Worm (Caenorhabditis elegans) whole organism, L3 larva: Measurements from ENCODE around the gene srh-28.

Experiments used
- aly-2 ChIP-seq: fragments of 150-350 bp; optimal IDR thresholded peaks from 2 replicates; lab custom pipeline; 2014; ENCODE audit warnings: missing biosample characterization, missing genetic modification characterization
- elt-2 ChIP-seq: sonication (generic microtip); optimal IDR thresholded peaks from 2 replicates; lab custom pipeline; 2016; ENCODE audit warnings: missing genetic modification reagents, mild to moderate bottlenecking, missing genetic modification characterization, missing compliant biosample characterization
- elt-3 ChIP-seq, 3 experiments: fragments of 150-350 bp in 1 of 3; sonication (generic microtip) in 2 of 3; optimal IDR thresholded peaks; 2 replicates in 2 of 3; 4 replicates in 1 of 3; lab custom pipeline; 2014 to 2017; ENCODE audit warnings: missing biosample characterization in 3 of 3, missing genetic modification characterization in 3 of 3
- jun-1 ChIP-seq: fragments of 150-350 bp; optimal IDR thresholded peaks from 2 replicates; lab custom pipeline; 2014; ENCODE audit warnings: missing biosample characterization, missing genetic modification reagents, missing genetic modification characterization
- lin-39 ChIP-seq: fragments of 150-350 bp; optimal IDR thresholded peaks from 2 replicates; lab custom pipeline; 2018; ENCODE audit warnings: missing biosample characterization, missing genetic modification reagents, missing genetic modification characterization
- mdl-1 ChIP-seq: fragments of 150-350 bp; optimal IDR thresholded peaks from 2 replicates; lab custom pipeline; 2014; ENCODE audit warnings: missing biosample characterization, missing genetic modification characterization
- nfya-1 ChIP-seq: sonication (generic microtip); optimal IDR thresholded peaks from 2 replicates; lab custom pipeline; 2017; ENCODE audit warnings: missing genetic modification characterization, mild to moderate bottlenecking, missing compliant biosample characterization, antibody characterized with exemption, moderate library complexity; ENCODE audit not compliant: insufficient read depth
- nhr-11 ChIP-seq: fragments of 150-350 bp; optimal IDR thresholded peaks from 2 replicates; lab custom pipeline; 2014; ENCODE audit warnings: missing biosample characterization, missing genetic modification characterization
- nhr-23 ChIP-seq: fragments of 150-350 bp; optimal IDR thresholded peaks from 2 replicates; lab custom pipeline; 2014; ENCODE audit warnings: missing biosample characterization, missing genetic modification reagents, missing genetic modification characterization
- nhr-237 ChIP-seq: fragments of 150-350 bp; optimal IDR thresholded peaks from 2 replicates; lab custom pipeline; 2014; ENCODE audit warnings: missing biosample characterization, missing genetic modification characterization
- tbx-2 ChIP-seq: sonication (generic microtip); optimal IDR thresholded peaks from 2 replicates; lab custom pipeline; 2016; ENCODE audit warnings: mild to moderate bottlenecking, missing genetic modification characterization, missing compliant biosample characterization
- unc-62 ChIP-seq: fragments of 150-350 bp; sonication (generic microtip); optimal IDR thresholded peaks from 4 replicates; lab custom pipeline; 2014; ENCODE audit warnings: missing biosample characterization, missing genetic modification reagents, missing genetic modification characterization

DNA sequence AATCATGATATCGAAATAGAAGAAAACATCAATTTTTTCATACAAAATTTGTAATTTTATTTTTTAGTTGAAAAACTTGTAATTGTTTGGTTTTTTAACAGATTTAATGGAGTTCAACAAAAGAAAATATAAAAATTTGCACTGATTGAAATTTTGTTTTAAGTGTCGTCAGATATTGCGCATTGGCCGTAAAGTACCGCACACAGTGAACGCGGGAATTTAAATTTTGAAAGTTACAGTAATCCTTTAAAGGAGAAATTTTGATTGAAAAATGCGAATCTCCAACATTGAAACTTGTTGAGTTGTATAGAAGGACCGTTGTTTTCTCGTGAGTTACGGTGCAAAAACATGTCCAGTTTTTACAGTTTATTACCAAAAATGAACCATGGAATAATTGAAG lies 17.4 kb upstream of the srh-28 start:
- no peak for TF ChIP-seq unc-62 (GFP tag; lab: Kevin White, UChicago)
- no peak for TF ChIP-seq lin-39 (tag; lab: Kevin White, UChicago)
- TF ChIP-seq nhr-237 = no peak
- TF ChIP-seq nfya-1 = no peak
- no peak for TF ChIP-seq tbx-2 (tag; lab: Kevin White, UChicago)
- no peak for TF ChIP-seq elt-3 (tag; optimal IDR thresholded peaks at IDR 0.05; lab: Kevin White, UChicago)
- TF ChIP-seq mdl-1 = no peak
- TF ChIP-seq aly-2 = no peak
- no peak for TF ChIP-seq jun-1 (tag; lab: Kevin White, UChicago)
- TF ChIP-seq nhr-11 (tag; lab: Kevin White, UChicago) = no peak
- TF ChIP-seq nhr-23 (tag; lab: Kevin White, UChicago) = no peak
- TF ChIP-seq elt-2 (tag; lab: Kevin White, UChicago) = no peak
